Worm (Caenorhabditis elegans) whole organism, L1 larva: ENCODE results near the gene ZK593.2.

ENCODE experiments used
- C16A3.4 ChIP-seq: fragments of 150-350 bp; optimal IDR thresholded peaks from 2 replicates; lab custom pipeline; 2014; ENCODE audit warnings: missing biosample characterization, missing genetic modification characterization
- C34B4.2 ChIP-seq: sonication (generic microtip); optimal IDR thresholded peaks from 2 replicates; lab custom pipeline; 2017; ENCODE audit warnings: mild to moderate bottlenecking, missing genetic modification characterization, missing compliant biosample characterization
- F16B12.6 ChIP-seq: fragments of 150-350 bp; optimal IDR thresholded peaks from 2 replicates; lab custom pipeline; 2014; ENCODE audit warnings: missing biosample characterization, missing genetic modification characterization
- Y116A8C.19 ChIP-seq: sonication (generic microtip); optimal IDR thresholded peaks from 2 replicates; lab custom pipeline; 2016; ENCODE audit warnings: missing compliant biosample characterization, missing genetic modification characterization, borderline replicate concordance
- ceh-8 ChIP-seq: fragments of 200-800 bp; sonication (Bioruptor generic); optimal IDR thresholded peaks from 2 replicates; lab custom pipeline; 2018; ENCODE audit warnings: mild to moderate bottlenecking, missing genetic modification characterization, moderate library complexity, missing compliant biosample characterization
- ceh-82 ChIP-seq, 3 experiments: fragments of 150-350 bp in 1 of 3; sonication (generic microtip) in 2 of 3; optimal IDR thresholded peaks; 2 replicates each; lab custom pipeline; 2014 to 2017; ENCODE audit warnings: missing biosample characterization in 3 of 3, missing genetic modification characterization in 3 of 3
- ceh-90 ChIP-seq: sonication (generic microtip); optimal IDR thresholded peaks from 2 replicates; lab custom pipeline; 2016; ENCODE audit warnings: missing genetic modification characterization, missing compliant biosample characterization
- ces-1 ChIP-seq: fragments of 150-350 bp; optimal IDR thresholded peaks from 2 replicates; lab custom pipeline; 2014; ENCODE audit warnings: missing biosample characterization, missing genetic modification reagents, missing genetic modification characterization
- efl-1 ChIP-seq, 4 experiments: fragments of 150-350 bp; optimal IDR thresholded peaks in 3 of 4; peaks in 1 of 4; 1 replicate in 1 of 4; 2 replicates in 3 of 4; lab custom pipeline; 2014; ENCODE audit warnings: missing biosample characterization in 2 of 4, missing genetic modification characterization in 2 of 4, missing genetic modification reagents in 2 of 4
- efl-3 ChIP-seq: fragments of 200-800 bp; sonication (Bioruptor generic); optimal IDR thresholded peaks from 2 replicates; lab custom pipeline; 2018; ENCODE audit warnings: mild to moderate bottlenecking, missing genetic modification characterization, missing compliant biosample characterization
- egl-27 ChIP-seq, 2 experiments: fragments of 150-350 bp in 1 of 2; sonication (generic microtip); optimal IDR thresholded peaks; 3 replicates each; lab custom pipeline; 2017 to 2018; ENCODE audit warnings: missing biosample characterization in 2 of 2, missing genetic modification characterization in 2 of 2, missing genetic modification reagents in 2 of 2
- elt-2 ChIP-seq: sonication (generic microtip); optimal IDR thresholded peaks from 2 replicates; lab custom pipeline; 2016; ENCODE audit warnings: missing genetic modification characterization, mild to moderate bottlenecking, inconsistent platforms, missing compliant biosample characterization, missing genetic modification reagents
- fkh-10 ChIP-seq: sonication (generic microtip); optimal IDR thresholded peaks from 2 replicates; lab custom pipeline; 2017; ENCODE audit warnings: missing biosample characterization, missing genetic modification reagents, missing genetic modification characterization
- fkh-4 ChIP-seq: sonication (generic microtip); optimal IDR thresholded peaks from 2 replicates; lab custom pipeline; 2016; ENCODE audit warnings: missing compliant biosample characterization, missing genetic modification characterization, borderline replicate concordance
- fos-1 ChIP-seq: fragments of 150-350 bp; optimal IDR thresholded peaks from 2 replicates; lab custom pipeline; 2014; ENCODE audit warnings: missing biosample characterization, missing genetic modification characterization
- grh-1 ChIP-seq: fragments of 200-800 bp; sonication (Bioruptor generic); IDR thresholded peaks from 2 replicates; pipeline ENCODE4 v1.3.6; 2022; ENCODE audit warnings: missing genetic modification reagents, missing genetic modification characterization, missing compliant biosample characterization
- hlh-4 ChIP-seq: sonication (generic microtip); optimal IDR thresholded peaks from 2 replicates; lab custom pipeline; 2016; ENCODE audit warnings: mild to moderate bottlenecking, missing genetic modification characterization, missing compliant biosample characterization
- hpl-2 ChIP-seq: fragments of 150-350 bp; optimal IDR thresholded peaks from 2 replicates; lab custom pipeline; 2014; ENCODE audit warnings: missing biosample characterization, missing genetic modification reagents, missing genetic modification characterization
- irx-1 ChIP-seq: sonication (generic microtip); optimal IDR thresholded peaks from 2 replicates; lab custom pipeline; 2016; ENCODE audit warnings: missing genetic modification characterization, missing compliant biosample characterization
- jun-1 ChIP-seq: fragments of 150-350 bp; optimal IDR thresholded peaks from 2 replicates; lab custom pipeline; 2014; ENCODE audit warnings: missing biosample characterization, missing genetic modification reagents, missing genetic modification characterization
- lin-13 ChIP-seq: fragments of 150-350 bp; optimal IDR thresholded peaks from 2 replicates; lab custom pipeline; 2014; ENCODE audit warnings: missing biosample characterization, missing genetic modification reagents, missing genetic modification characterization
- lin-14 ChIP-seq: fragments of 200-800 bp; sonication (Bioruptor generic); optimal IDR thresholded peaks from 2 replicates; lab custom pipeline; 2018; ENCODE audit warnings: mild to moderate bottlenecking, missing genetic modification characterization, moderate library complexity, missing compliant biosample characterization
- lin-15B ChIP-seq: fragments of 150-350 bp; sonication (generic microtip); optimal IDR thresholded peaks from 3 replicates; lab custom pipeline; 2014; ENCODE audit warnings: missing biosample characterization, missing genetic modification characterization
- lir-3 ChIP-seq: sonication (generic microtip); optimal IDR thresholded peaks from 2 replicates; lab custom pipeline; 2016; ENCODE audit warnings: mild to moderate bottlenecking, missing genetic modification characterization, moderate library complexity, missing compliant biosample characterization; ENCODE audit not compliant: poor library complexity
- mab-9 ChIP-seq: fragments of 200-800 bp; sonication (Bioruptor generic); IDR thresholded peaks from 2 replicates; pipeline ENCODE4 v1.3.6; 2022; ENCODE audit warnings: missing genetic modification reagents, missing genetic modification characterization, missing compliant biosample characterization
- mef-2 ChIP-seq: fragments of 150-350 bp; optimal IDR thresholded peaks from 2 replicates; lab custom pipeline; 2014; ENCODE audit warnings: missing biosample characterization, missing genetic modification characterization
- nhr-237 ChIP-seq: fragments of 150-350 bp; optimal IDR thresholded peaks from 2 replicates; lab custom pipeline; 2014; ENCODE audit warnings: missing biosample characterization, missing genetic modification characterization
- nhr-28 ChIP-seq: fragments of 150-350 bp; optimal IDR thresholded peaks from 2 replicates; lab custom pipeline; 2014; ENCODE audit warnings: missing biosample characterization, missing genetic modification characterization
- nhr-71 ChIP-seq: sonication (generic microtip); optimal IDR thresholded peaks from 2 replicates; lab custom pipeline; 2016; ENCODE audit warnings: mild to moderate bottlenecking, missing genetic modification characterization, moderate library complexity, missing compliant biosample characterization
- nhr-76 ChIP-seq: sonication (generic microtip); optimal IDR thresholded peaks from 2 replicates; lab custom pipeline; 2017; ENCODE audit warnings: missing biosample characterization, missing genetic modification characterization
- nhr-84 ChIP-seq: sonication (generic microtip); optimal IDR thresholded peaks from 2 replicates; lab custom pipeline; 2017; ENCODE audit warnings: missing biosample characterization, missing genetic modification characterization
- nhr-85 ChIP-seq: sonication (generic microtip); peaks from one replicate; lab custom pipeline; 2016; ENCODE audit warnings: missing genetic modification characterization, inconsistent platforms, missing compliant biosample characterization
- snpc-4 ChIP-seq: fragments of 150-350 bp; optimal IDR thresholded peaks from 2 replicates; lab custom pipeline; 2014; ENCODE audit warnings: missing biosample characterization, missing genetic modification characterization
- snu-23 ChIP-seq: sonication (generic microtip); optimal IDR thresholded peaks from 2 replicates; lab custom pipeline; 2016; ENCODE audit warnings: missing genetic modification characterization, missing compliant biosample characterization
- sup-37 ChIP-seq: fragments of 200-800 bp; sonication (Bioruptor generic); optimal IDR thresholded peaks from 2 replicates; lab custom pipeline; 2018; ENCODE audit warnings: mild to moderate bottlenecking, missing genetic modification characterization, missing compliant biosample characterization
- tbx-2 ChIP-seq: sonication (generic microtip); optimal IDR thresholded peaks from 2 replicates; lab custom pipeline; 2016; ENCODE audit warnings: missing genetic modification characterization, missing compliant biosample characterization
- unc-30 ChIP-seq: sonication (generic microtip); optimal IDR thresholded peaks from 2 replicates; lab custom pipeline; 2017; ENCODE audit warnings: missing biosample characterization, missing genetic modification characterization
- unc-62 ChIP-seq: fragments of 150-350 bp; optimal IDR thresholded peaks from 2 replicates; lab custom pipeline; 2014; ENCODE audit warnings: missing biosample characterization, missing genetic modification reagents, missing genetic modification characterization
- unc-86 ChIP-seq: sonication (generic microtip); optimal IDR thresholded peaks from 2 replicates; lab custom pipeline; 2016; ENCODE audit warnings: missing genetic modification characterization, missing compliant biosample characterization
- unc-98 ChIP-seq: fragments of 200-800 bp; sonication (Bioruptor generic); IDR thresholded peaks from 2 replicates; pipeline ENCODE4 v1.3.6; 2022; ENCODE audit warnings: missing genetic modification characterization, missing compliant biosample characterization
- vab-15 ChIP-seq: sonication (generic microtip); optimal IDR thresholded peaks from 2 replicates; lab custom pipeline; 2017; ENCODE audit warnings: missing genotype, mild to moderate bottlenecking, missing genetic modification characterization, missing compliant biosample characterization
- xbp-1 ChIP-seq: sonication (generic microtip); optimal IDR thresholded peaks from 2 replicates; lab custom pipeline; 2016; ENCODE audit warnings: missing genetic modification characterization, missing compliant biosample characterization
- zip-4 ChIP-seq: fragments of 200-800 bp; sonication (Bioruptor generic); optimal IDR thresholded peaks from 2 replicates; lab custom pipeline; 2018; ENCODE audit warnings: mild to moderate bottlenecking, missing genetic modification characterization, moderate library complexity, missing compliant biosample characterization
- ztf-11 ChIP-seq, 2 experiments: sonication (generic microtip); optimal IDR thresholded peaks; 2 replicates each; lab custom pipeline; 2016 to 2017; ENCODE audit warnings: missing genetic modification characterization in 2 of 2, missing biosample characterization in 1 of 2, missing compliant biosample characterization in 1 of 2

ZK593.2 gene

DNA sequence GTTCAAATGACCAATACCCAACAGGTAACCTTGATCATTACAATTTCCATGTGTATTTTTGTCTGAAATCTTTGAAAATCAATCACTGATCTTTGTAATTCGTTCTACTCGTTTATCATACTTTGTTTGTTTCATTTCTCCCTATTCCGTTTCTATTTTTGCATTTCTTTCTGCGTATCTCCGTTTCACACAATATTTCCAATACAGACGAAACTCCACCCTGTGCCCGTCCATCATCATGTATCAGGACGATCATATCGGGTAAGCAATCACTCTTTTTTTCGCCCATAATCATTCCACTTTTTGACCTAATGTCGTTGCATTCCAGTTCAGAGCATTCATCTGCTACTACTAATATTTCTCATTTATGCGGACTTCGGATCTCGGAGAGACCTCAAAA is 3.5 kb upstream of the ZK593.2 start, which contains the start of gene pyk-2 (continued):
- peak; percentile 59 for TF ChIP-seq lin-14 (GFP tag; lab: Kevin White, UChicago)
- peak; percentile 19 for TF ChIP-seq tbx-2 (tag; lab: Kevin White, UChicago)
- TF ChIP-seq elt-2 (tag; lab: Kevin White, UChicago): peak; percentile 49
- TF ChIP-seq xbp-1 (tag; lab: Kevin White, UChicago): no peak
- TF ChIP-seq grh-1 (GFP tag; lab: Robert Waterston, UW): no peak
- TF ChIP-seq snpc-4 (tag; lab: Kevin White, UChicago): no peak
- TF ChIP-seq unc-86 (tag; lab: Kevin White, UChicago): no peak
- no peak for TF ChIP-seq efl-1 (optimal IDR thresholded peaks at IDR 0.05; lab: Kevin White, UChicago)
- TF ChIP-seq efl-1 (GFP tag; optimal IDR thresholded peaks at IDR 0.05 in 1 of 2; lab: Kevin White, UChicago): peak in 1 of 2 experiments; percentile 75
- TF ChIP-seq C16A3.4 (tag; lab: Kevin White, UChicago): no peak
- no peak for TF ChIP-seq ztf-11 (tag; optimal IDR thresholded peaks at IDR 0.05; lab: Kevin White, UChicago)
- no peak for TF ChIP-seq nhr-28 (tag; lab: Kevin White, UChicago)
- TF ChIP-seq unc-30 (tag; lab: Kevin White, UChicago): no peak
- no peak for TF ChIP-seq unc-62 (GFP tag; lab: Kevin White, UChicago)

DNA sequence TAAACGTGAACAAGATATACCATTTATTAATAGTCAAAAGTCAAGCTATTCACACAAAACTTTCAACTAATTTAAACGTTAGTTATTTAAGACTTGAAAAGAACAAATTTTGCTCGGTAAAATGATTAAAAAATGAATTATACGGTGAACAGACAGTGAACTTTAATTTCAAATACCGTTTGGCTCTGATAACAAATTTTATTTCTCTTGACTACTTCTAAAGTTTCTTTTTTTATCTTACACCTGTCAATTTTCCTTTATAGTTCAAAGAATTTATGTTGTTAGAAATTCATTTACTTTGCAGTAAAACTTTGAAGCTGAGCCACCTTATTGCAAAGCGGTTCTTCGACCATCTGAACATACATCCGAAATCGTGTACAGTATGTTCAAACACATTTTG is 2.2 kb downstream of the ZK593.2 start, which contains the start of gene ZK593.3:
Gene ZK593.3, plus strand, starts transcription at position 301 of the 400 bp plus-strand sequence.
- no peak for TF ChIP-seq ceh-90
- TF ChIP-seq F16B12.6 (tag; lab: Kevin White, UChicago): no peak
- TF ChIP-seq lin-15B: no peak
- no peak for TF ChIP-seq snu-23 (GFP tag; lab: Kevin White, UChicago)
- no peak for TF ChIP-seq mab-9 (GFP tag; lab: Robert Waterston, UW)
- TF ChIP-seq irx-1 (tag; lab: Kevin White, UChicago): no peak
- no peak for TF ChIP-seq C16A3.4 (tag; lab: Kevin White, UChicago)
- no peak for TF ChIP-seq fkh-10
- TF ChIP-seq lin-13: no peak
- TF ChIP-seq fos-1: no peak

DNA sequence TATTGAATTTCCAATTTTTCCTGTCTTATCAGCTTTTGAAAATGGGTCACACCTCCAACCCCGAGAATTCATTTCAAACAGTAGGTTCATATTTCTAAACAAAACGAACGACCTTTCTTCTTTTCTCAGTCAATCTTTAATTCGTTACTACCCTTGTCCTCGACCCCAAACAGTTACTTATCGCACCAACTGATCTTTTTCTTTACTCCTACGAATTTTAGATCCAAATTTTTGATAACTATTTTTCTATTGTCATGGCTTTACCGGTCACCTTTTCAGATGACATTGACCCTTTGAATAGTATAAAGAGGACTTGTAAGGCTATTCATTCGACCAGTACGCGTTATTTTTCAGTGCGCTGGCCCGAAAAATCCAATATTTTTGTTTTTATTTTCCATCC is 3.0 kb downstream of the ZK593.2 start:
- TF ChIP-seq nhr-85: peak; percentile 49
- no peak for TF ChIP-seq mab-9 (GFP tag; lab: Robert Waterston, UW)
- TF ChIP-seq, all 84 proteins: peak for 1

DNA sequence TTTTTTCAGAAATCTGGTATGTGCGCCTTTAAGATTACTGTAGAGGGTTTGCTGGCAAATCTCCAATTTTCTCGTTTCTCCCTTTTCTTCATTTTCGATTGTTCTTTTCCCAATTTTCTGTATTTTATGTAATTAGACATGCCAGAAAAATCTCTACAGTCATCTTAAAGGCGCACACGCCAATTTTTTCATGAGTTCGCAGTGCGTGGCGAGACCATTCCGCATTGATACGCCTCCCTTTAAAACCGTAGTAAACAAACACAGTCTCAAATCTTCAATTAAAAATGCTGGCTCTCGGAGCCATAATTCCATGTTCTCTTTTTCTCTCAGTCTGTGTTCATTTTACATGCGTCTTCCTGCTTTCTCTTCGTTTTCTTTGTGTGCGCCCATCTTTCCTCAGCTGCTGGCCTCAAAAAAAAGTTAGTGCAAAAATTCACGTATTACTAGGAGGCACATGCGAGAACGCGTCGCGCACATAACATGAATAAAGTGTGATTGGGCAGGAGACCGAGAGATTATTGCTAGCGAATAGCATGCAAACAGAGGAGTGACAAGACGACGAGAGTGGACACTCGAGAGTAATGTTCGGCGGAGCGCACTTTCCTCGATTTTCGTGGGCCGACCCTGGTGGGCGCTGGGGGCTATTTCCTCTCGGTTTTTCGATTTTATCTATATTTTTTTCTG is 5.8 kb downstream of the ZK593.2 start:
- TF ChIP-seq hlh-4 (tag; lab: Kevin White, UChicago): no peak
- TF ChIP-seq egl-27 (tag; optimal IDR thresholded peaks at IDR 0.05; lab: Kevin White, UChicago): peak in 1 of 2 experiments; percentile 63
- no peak for TF ChIP-seq hpl-2 (GFP tag; lab: Kevin White, UChicago)
- peak; percentile 91 for TF ChIP-seq nhr-85
- TF ChIP-seq C34B4.2 (tag; lab: Kevin White, UChicago): no peak
- TF ChIP-seq vab-15 (tag; lab: Kevin White, UChicago): no peak
- TF ChIP-seq tbx-2 (tag; lab: Kevin White, UChicago): peak; percentile 87
- no peak for TF ChIP-seq Y116A8C.19 (tag; lab: Kevin White, UChicago)
- TF ChIP-seq mef-2: no peak
- no peak for TF ChIP-seq zip-4 (GFP tag; lab: Kevin White, UChicago)
- no peak for TF ChIP-seq efl-3 (GFP tag; lab: Kevin White, UChicago)
- peak; percentile 58 for TF ChIP-seq snpc-4 (tag; lab: Kevin White, UChicago)
- TF ChIP-seq nhr-237 (tag; lab: Kevin White, UChicago): peak; percentile 49
- no peak for TF ChIP-seq fkh-4 (tag; lab: Kevin White, UChicago)
- peak; percentile 99 for TF ChIP-seq lin-14 (GFP tag; lab: Kevin White, UChicago)
- no peak for TF ChIP-seq nhr-76 (tag; lab: Kevin White, UChicago)
- TF ChIP-seq efl-1 (optimal IDR thresholded peaks at IDR 0.05; lab: Kevin White, UChicago): peak; percentile 78 to 88
- peak; percentile 60 to 93 for TF ChIP-seq efl-1 (GFP tag; optimal IDR thresholded peaks at IDR 0.05 in 1 of 2; lab: Kevin White, UChicago)
- no peak for TF ChIP-seq sup-37
- no peak for TF ChIP-seq ces-1 (GFP tag; lab: Kevin White, UChicago)
- peak; percentile 63 for TF ChIP-seq ceh-8 (GFP tag; lab: Kevin White, UChicago)
- no peak for TF ChIP-seq lir-3 (tag; lab: Kevin White, UChicago)
- no peak for TF ChIP-seq unc-98 (GFP tag; lab: Robert Waterston, UW)
- peak; percentile 45 for TF ChIP-seq jun-1 (tag; lab: Kevin White, UChicago)
- TF ChIP-seq ceh-82 (tag; optimal IDR thresholded peaks at IDR 0.05; lab: Kevin White, UChicago): peak; percentile 48 to 81 (median 50)
- no peak for TF ChIP-seq nhr-84 (tag; lab: Kevin White, UChicago)
- TF ChIP-seq unc-30 (tag; lab: Kevin White, UChicago): no peak
- TF ChIP-seq grh-1 (GFP tag; lab: Robert Waterston, UW): peak; percentile 40; the same call in 1 of the 2 replicates
- TF ChIP-seq nhr-71 (tag; lab: Kevin White, UChicago): peak; percentile 91
